Worm (Caenorhabditis elegans) whole organism, L4/young adult: ENCODE results near the gene ZC190.4.

Experiments
- W03F9.2 ChIP-seq: fragments of 150-350 bp; optimal IDR thresholded peaks from 2 replicates; lab custom pipeline; 2014; ENCODE audit warnings: missing biosample characterization, missing genetic modification characterization
- him-1 ChIP-seq: sonication (generic microtip); optimal IDR thresholded peaks from 2 replicates; lab custom pipeline; 2016; ENCODE audit warnings: missing genotype, missing genetic modification reagents, missing genetic modification characterization, missing compliant biosample characterization

DNA sequence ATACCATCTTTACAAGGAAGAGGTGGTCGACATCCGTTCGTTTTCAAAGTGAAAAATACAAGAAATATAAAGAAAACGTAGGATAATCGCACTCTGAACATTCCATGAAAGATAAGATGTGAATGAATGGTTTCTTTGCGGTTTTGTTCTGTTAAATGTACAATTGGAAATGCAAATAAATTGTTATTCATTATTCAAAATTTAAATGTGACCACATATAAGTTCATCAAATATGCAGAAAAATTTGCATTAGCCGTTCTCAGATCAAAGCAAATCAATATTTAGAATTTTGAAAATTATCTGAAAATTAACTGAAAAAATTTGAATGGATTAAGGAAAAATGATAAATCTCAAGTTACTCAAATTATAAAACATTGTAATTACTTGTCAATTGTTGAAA lies 46.0 kb downstream of the ZC190.4 start, which contains the start of gene ZC178.2:
- TF ChIP-seq W03F9.2 (tag; lab: Kevin White, UChicago) (no peak), him-1 (no peak)
